Worm (Caenorhabditis elegans) whole organism, mixed stage, embryonic: ENCODE measurements around the gene cyp-14A2.

Experiments used
- blmp-1 ChIP-seq: fragments of 150-350 bp; optimal IDR thresholded peaks from 2 replicates; lab custom pipeline; 2014; ENCODE audit warnings: missing biosample characterization, missing genetic modification characterization
- elt-3 ChIP-seq: fragments of 150-350 bp; optimal IDR thresholded peaks from 2 replicates; lab custom pipeline; 2014; ENCODE audit warnings: missing biosample characterization, missing genetic modification characterization
- lin-13 ChIP-seq: fragments of 150-350 bp; optimal IDR thresholded peaks from 2 replicates; lab custom pipeline; 2014; ENCODE audit warnings: missing biosample characterization, missing genetic modification characterization
- lsy-2 ChIP-seq: fragments of 150-350 bp; optimal IDR thresholded peaks from 2 replicates; lab custom pipeline; 2014; ENCODE audit warnings: missing biosample characterization, missing genetic modification characterization
- mep-1 ChIP-seq: fragments of 150-350 bp; optimal IDR thresholded peaks from 2 replicates; lab custom pipeline; 2017; ENCODE audit warnings: missing biosample characterization, missing genetic modification reagents, missing genetic modification characterization, inconsistent platforms
- nhr-76 ChIP-seq: sonication (generic microtip); optimal IDR thresholded peaks from 2 replicates; lab custom pipeline; 2017; ENCODE audit warnings: missing biosample characterization, missing genetic modification characterization
- snpc-4 ChIP-seq: fragments of 150-350 bp; optimal IDR thresholded peaks from 2 replicates; lab custom pipeline; 2014; ENCODE audit warnings: missing biosample characterization, missing genetic modification characterization
- unc-39 ChIP-seq: fragments of 150-350 bp; optimal IDR thresholded peaks from 2 replicates; lab custom pipeline; 2014; ENCODE audit warnings: missing biosample characterization, missing genetic modification characterization
- zip-8 ChIP-seq: fragments of 150-350 bp; optimal IDR thresholded peaks from 2 replicates; lab custom pipeline; 2014; ENCODE audit warnings: missing biosample characterization, missing genetic modification characterization

ce11 chrX:13267230-13267629 lies 2.3 kb downstream of the cyp-14A2 start, which contains the start of gene cyp-14A1:
- TF ChIP-seq mep-1 (tag; lab: Kevin White, UChicago), result no peak
- no peak for TF ChIP-seq snpc-4
- no peak for TF ChIP-seq zip-8
- TF ChIP-seq elt-3 (tag; lab: Kevin White, UChicago), result no peak
- no peak for TF ChIP-seq unc-39 (tag; lab: Kevin White, UChicago)
- no peak for TF ChIP-seq lin-13 (tag; lab: Kevin White, UChicago)
- TF ChIP-seq lsy-2, result no peak
- no peak for TF ChIP-seq blmp-1 (tag; lab: Kevin White, UChicago)
- TF ChIP-seq nhr-76, result no peak
